Worm (Caenorhabditis elegans) whole organism, early embryonic: Measurements from ENCODE around the gene ntr-2.

ENCODE experiments used
- B0310.2 ChIP-seq: sonication (generic microtip); optimal IDR thresholded peaks from 2 replicates; lab custom pipeline; 2016; ENCODE audit warnings: mild to moderate bottlenecking, missing genetic modification characterization, missing compliant biosample characterization
- F13C5.2 ChIP-seq: sonication (generic microtip); optimal IDR thresholded peaks from 2 replicates; lab custom pipeline; 2017; ENCODE audit warnings: mild to moderate bottlenecking, missing genetic modification characterization, inconsistent platforms, missing compliant biosample characterization
- aly-1 ChIP-seq: sonication (generic microtip); optimal IDR thresholded peaks from 2 replicates; lab custom pipeline; 2016; ENCODE audit warnings: missing genetic modification characterization, missing compliant biosample characterization
- ama-1 ChIP-seq: fragments of 150-350 bp; optimal IDR thresholded peaks from 2 replicates; lab custom pipeline; 2014
- ceh-13 ChIP-seq: fragments of 200-800 bp; sonication (Bioruptor generic); optimal IDR thresholded peaks from 2 replicates; lab custom pipeline; 2018; ENCODE audit warnings: mild to moderate bottlenecking, missing genetic modification characterization, missing compliant biosample characterization
- ceh-36 ChIP-seq: sonication (generic microtip); optimal IDR thresholded peaks from 2 replicates; lab custom pipeline; 2016; ENCODE audit warnings: missing genetic modification characterization, inconsistent platforms, missing compliant biosample characterization
- ets-7 ChIP-seq: sonication (generic microtip); optimal IDR thresholded peaks from 2 replicates; lab custom pipeline; 2016; ENCODE audit warnings: missing genotype, missing genetic modification characterization, missing compliant biosample characterization
- flt-1 ChIP-seq: fragments of 200-800 bp; sonication (Bioruptor generic); IDR thresholded peaks from 2 replicates; pipeline ENCODE4 v1.3.6; 2022; ENCODE audit warnings: missing genetic modification characterization, missing compliant biosample characterization
- hmbx-1 ChIP-seq: sonication (generic microtip); optimal IDR thresholded peaks from 2 replicates; lab custom pipeline; 2016; ENCODE audit warnings: mild to moderate bottlenecking, missing genetic modification characterization, missing compliant biosample characterization
- hmg-4 ChIP-seq: fragments of 200-800 bp; sonication (Bioruptor generic); optimal IDR thresholded peaks from 2 replicates; lab custom pipeline; 2018; ENCODE audit warnings: mild to moderate bottlenecking, missing genetic modification characterization, missing compliant biosample characterization
- hnd-1 ChIP-seq: sonication (generic microtip); optimal IDR thresholded peaks from 2 replicates; lab custom pipeline; 2016; ENCODE audit warnings: missing genetic modification characterization, missing compliant biosample characterization
- pes-1 ChIP-seq: fragments of 200-800 bp; sonication (Bioruptor generic); IDR thresholded peaks from 2 replicates; pipeline ENCODE4 v1.3.6; 2022; ENCODE audit warnings: missing genetic modification reagents, missing genetic modification characterization, missing compliant biosample characterization
- scrt-1 ChIP-seq: fragments of 200-800 bp; sonication (Bioruptor generic); IDR thresholded peaks from 2 replicates; pipeline ENCODE4 v1.3.6; 2022; ENCODE audit warnings: missing genetic modification characterization, missing compliant biosample characterization
- sea-1 ChIP-seq: fragments of 200-800 bp; sonication (Bioruptor generic); conservative IDR thresholded peaks from 2 replicates; pipeline ENCODE4 v1.3.6; 2022; ENCODE audit warnings: missing genetic modification characterization, missing compliant biosample characterization
- tbx-11 ChIP-seq: fragments of 200-800 bp; sonication (Bioruptor generic); IDR thresholded peaks from 2 replicates; pipeline ENCODE4 v1.3.6; 2022; ENCODE audit warnings: missing genetic modification characterization, missing compliant biosample characterization
- tbx-37 ChIP-seq: fragments of 200-800 bp; sonication (Bioruptor generic); conservative IDR thresholded peaks from 2 replicates; pipeline ENCODE4 v1.3.6; 2022; ENCODE audit warnings: missing genetic modification reagents, missing genetic modification characterization, missing compliant biosample characterization
- tra-4 ChIP-seq: sonication (generic microtip); optimal IDR thresholded peaks from 2 replicates; lab custom pipeline; 2017; ENCODE audit warnings: missing genetic modification characterization, missing compliant biosample characterization

The ntr-2 gene

DNA sequence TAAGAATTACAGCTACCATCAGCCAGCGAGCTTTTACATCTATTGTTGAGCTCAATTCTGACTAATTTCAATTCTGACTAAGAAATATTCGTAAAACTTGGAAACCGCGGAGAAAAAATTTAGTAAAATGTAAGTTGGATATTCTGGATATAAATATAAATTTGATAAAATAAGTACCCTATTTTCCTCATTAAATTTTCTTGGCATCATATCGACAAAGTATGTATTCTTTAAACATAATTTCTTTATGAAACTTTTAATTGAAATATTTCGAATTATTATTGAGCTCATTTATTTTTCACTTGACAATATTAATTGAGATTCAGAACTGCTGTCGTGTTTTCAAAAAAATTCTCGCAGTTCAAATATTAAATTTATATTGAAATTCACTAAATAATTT, 758 bp upstream of the ntr-2 start:
- TF ChIP-seq tra-4 (tag; lab: Kevin White, UChicago) (no peak), hmbx-1 (tag; lab: Kevin White, UChicago) (no peak), ama-1 (lab: Kevin White, UChicago) (no peak), ceh-13 (GFP tag; lab: Kevin White, UChicago) (no peak)

- TF ChIP-seq ceh-13 (GFP tag; lab: Kevin White, UChicago) (no peak), tbx-11 (GFP tag; lab: Robert Waterston, UW) (no peak), ceh-36 (no peak), flt-1 (no peak), pes-1 (GFP tag; lab: Robert Waterston, UW) (no peak), ama-1 (lab: Kevin White, UChicago) (no peak), hmbx-1 (tag; lab: Kevin White, UChicago) (no peak), scrt-1 (GFP tag; lab: Robert Waterston, UW) (no peak), aly-1 (tag; lab: Kevin White, UChicago) (no peak), sea-1 (GFP tag; lab: Robert Waterston, UW) (no peak), ets-7 (tag; lab: Kevin White, UChicago) (no peak), F13C5.2 (tag; lab: Kevin White, UChicago) (no peak), tra-4 (tag; lab: Kevin White, UChicago) (no peak), B0310.2 (tag; lab: Kevin White, UChicago) (no peak), tbx-37 (GFP tag; lab: Robert Waterston, UW) (no peak), hnd-1 (tag; lab: Kevin White, UChicago) (no peak), hmg-4 (GFP tag; lab: Kevin White, UChicago) (no peak)
Measured at ce11 chrX:14922758-14923157, 6.0 kb downstream of the ntr-2 start.

DNA sequence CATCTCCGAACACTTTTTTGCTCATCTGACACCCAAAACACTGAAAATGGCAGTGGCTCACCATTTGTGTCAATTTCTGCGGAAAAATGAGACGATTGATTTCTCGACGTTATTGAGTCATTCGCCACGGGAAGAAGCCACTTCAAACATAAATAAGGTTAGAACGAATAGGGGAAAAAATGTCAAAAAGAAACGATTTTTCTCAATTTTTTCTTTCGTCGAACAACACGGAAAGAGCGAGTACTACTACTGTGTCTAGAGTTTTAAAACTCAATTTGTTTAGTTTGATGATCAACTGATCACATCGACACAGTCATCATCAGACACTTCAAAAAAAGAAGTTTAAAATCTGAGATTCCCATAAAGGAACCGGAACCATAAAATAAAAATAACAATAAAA, 7.9 kb downstream of the ntr-2 start:
- no peak for TF ChIP-seq flt-1
- TF ChIP-seq F13C5.2 (tag; lab: Kevin White, UChicago): no peak
- TF ChIP-seq B0310.2 (tag; lab: Kevin White, UChicago): no peak
- no peak for TF ChIP-seq tbx-37 (GFP tag; lab: Robert Waterston, UW)
- no peak for TF ChIP-seq ceh-13 (GFP tag; lab: Kevin White, UChicago)
- TF ChIP-seq hnd-1 (tag; lab: Kevin White, UChicago): no peak
- no peak for TF ChIP-seq sea-1 (GFP tag; lab: Robert Waterston, UW)
- TF ChIP-seq aly-1 (tag; lab: Kevin White, UChicago): no peak
- no peak for TF ChIP-seq scrt-1 (GFP tag; lab: Robert Waterston, UW)
- no peak for TF ChIP-seq hmbx-1 (tag; lab: Kevin White, UChicago)

- no peak for TF ChIP-seq sea-1 (GFP tag; lab: Robert Waterston, UW)
- no peak for TF ChIP-seq tbx-11 (GFP tag; lab: Robert Waterston, UW)
- no peak for TF ChIP-seq tbx-37 (GFP tag; lab: Robert Waterston, UW)
- TF ChIP-seq aly-1 (tag; lab: Kevin White, UChicago): no peak
Measured at ce11 chrX:14918538-14918937, 10.2 kb downstream of the ntr-2 start, which contains the start of gene npr-40. TSS of gene npr-40 (plus strand) at chrX:14918838.

ce11 chrX:14916767-14917166, 12.0 kb downstream of the ntr-2 start:
- TF ChIP-seq hnd-1 (tag; lab: Kevin White, UChicago) (no peak), B0310.2 (tag; lab: Kevin White, UChicago) (no peak), pes-1 (GFP tag; lab: Robert Waterston, UW) (no peak), tbx-11 (GFP tag; lab: Robert Waterston, UW) (no peak), tra-4 (tag; lab: Kevin White, UChicago) (no peak)

- TF ChIP-seq hmbx-1 (tag; lab: Kevin White, UChicago) (no peak), ceh-36 (no peak), flt-1 (no peak), F13C5.2 (tag; lab: Kevin White, UChicago) (no peak), B0310.2 (tag; lab: Kevin White, UChicago) (no peak), hmg-4 (GFP tag; lab: Kevin White, UChicago) (no peak), tbx-11 (GFP tag; lab: Robert Waterston, UW) (no peak), ets-7 (tag; lab: Kevin White, UChicago) (no peak), tra-4 (tag; lab: Kevin White, UChicago) (no peak)
Measured at ce11 chrX:14910689-14911088, 18.1 kb downstream of the ntr-2 start.

ce11 chrX:14907257-14907801, 21.4 kb downstream of the ntr-2 start:
- TF ChIP-seq tbx-11 (GFP tag; lab: Robert Waterston, UW) (no peak), flt-1 (no peak), ceh-36 (no peak), scrt-1 (GFP tag; lab: Robert Waterston, UW) (no peak), ceh-13 (GFP tag; lab: Kevin White, UChicago) (no peak), ama-1 (lab: Kevin White, UChicago) (no peak), hmbx-1 (tag; lab: Kevin White, UChicago) (no peak), B0310.2 (tag; lab: Kevin White, UChicago) (no peak), tra-4 (tag; lab: Kevin White, UChicago) (no peak), pes-1 (GFP tag; lab: Robert Waterston, UW) (no peak), sea-1 (GFP tag; lab: Robert Waterston, UW) (no peak), ets-7 (tag; lab: Kevin White, UChicago) (no peak), F13C5.2 (tag; lab: Kevin White, UChicago) (no peak), hnd-1 (tag; lab: Kevin White, UChicago) (no peak), tbx-37 (GFP tag; lab: Robert Waterston, UW) (no peak)

- no peak for TF ChIP-seq sea-1 (GFP tag; lab: Robert Waterston, UW)
- TF ChIP-seq ets-7 (tag; lab: Kevin White, UChicago): no peak
- TF ChIP-seq ama-1 (lab: Kevin White, UChicago): no peak
- no peak for TF ChIP-seq ceh-36
- no peak for TF ChIP-seq ceh-13 (GFP tag; lab: Kevin White, UChicago)
- no peak for TF ChIP-seq scrt-1 (GFP tag; lab: Robert Waterston, UW)
- no peak for TF ChIP-seq tbx-37 (GFP tag; lab: Robert Waterston, UW)
- TF ChIP-seq F13C5.2 (tag; lab: Kevin White, UChicago): no peak
- no peak for TF ChIP-seq aly-1 (tag; lab: Kevin White, UChicago)
- TF ChIP-seq flt-1: no peak
- TF ChIP-seq hmg-4 (GFP tag; lab: Kevin White, UChicago): no peak
- no peak for TF ChIP-seq tbx-11 (GFP tag; lab: Robert Waterston, UW)
- no peak for TF ChIP-seq B0310.2 (tag; lab: Kevin White, UChicago)
- TF ChIP-seq tra-4 (tag; lab: Kevin White, UChicago): no peak
- no peak for TF ChIP-seq pes-1 (GFP tag; lab: Robert Waterston, UW)
- TF ChIP-seq hnd-1 (tag; lab: Kevin White, UChicago): no peak
- TF ChIP-seq hmbx-1 (tag; lab: Kevin White, UChicago): no peak
Measured at ce11 chrX:14905161-14905560, 23.6 kb downstream of the ntr-2 start, which contains the start of gene hex-5. TSS of gene hex-5 (minus strand) at chrX:14905261.
